Fruit fly (Drosophila melanogaster): ENCODE results near the gene CG5116.

The CG5116 gene

DNA sequence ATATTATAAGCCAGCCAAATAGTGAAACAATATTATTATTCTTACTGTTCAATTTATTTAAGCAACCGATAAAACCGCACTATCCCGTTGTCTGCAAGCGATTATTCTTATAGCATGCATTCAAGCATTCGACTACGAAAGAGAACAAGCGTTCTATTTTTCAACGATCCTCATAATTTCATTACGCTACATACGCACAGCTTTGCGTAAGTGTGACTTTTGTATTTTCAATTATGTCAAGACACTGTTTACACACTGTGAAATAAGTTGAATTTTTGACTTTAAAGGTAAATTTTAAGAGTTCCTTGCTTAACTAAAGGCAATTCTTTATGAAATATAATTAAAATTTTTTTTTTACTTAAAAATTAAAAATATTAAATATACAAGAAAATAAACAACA is 12.2 kb downstream of the CG5116 start, which contains the start of gene CG33494:
CG33494 (minus strand) TSS at position 90 of the 400 bp plus-strand sequence.
- TF ChIP-seq CG7045 (GFP tag; optimal IDR thresholded peaks at IDR 0.05) (no peak), Crg-1 (GFP tag; optimal IDR thresholded peaks at IDR 0.05) (no peak), CG1620 (GFP tag; optimal IDR thresholded peaks at IDR 0.05) (no peak)

DNA sequence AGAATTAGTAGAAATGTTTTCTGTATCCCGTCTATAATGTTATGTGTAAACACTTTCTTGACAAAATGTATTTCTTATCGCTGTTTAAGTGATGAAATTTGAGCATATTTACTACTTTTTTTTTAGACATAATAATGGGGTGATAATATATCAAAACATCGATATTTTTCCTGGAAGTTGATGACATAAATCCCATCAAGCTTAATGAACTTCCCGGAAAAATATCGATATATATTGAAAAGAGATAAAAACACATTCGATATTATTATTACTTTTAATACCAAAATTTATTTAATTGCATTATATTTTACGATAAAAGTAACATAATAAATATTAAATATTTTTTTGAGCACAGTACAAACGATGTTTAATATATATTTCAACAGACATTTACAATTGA is 12.9 kb downstream of the CG5116 start:
- TF ChIP-seq cnc (optimal IDR thresholded peaks at IDR 0.05) (no peak), CG33017 (tag; optimal IDR thresholded peaks at IDR 0.05) (no peak), kay (GFP tag; ENCODE audit: borderline replicate concordance) (no peak), Mnt (GFP tag; optimal IDR thresholded peaks at IDR 0.05) (no peak), Crg-1 (GFP tag; optimal IDR thresholded peaks at IDR 0.05) (no peak), CG5204 (GFP tag; optimal IDR thresholded peaks at IDR 0.05) (no peak)

DNA sequence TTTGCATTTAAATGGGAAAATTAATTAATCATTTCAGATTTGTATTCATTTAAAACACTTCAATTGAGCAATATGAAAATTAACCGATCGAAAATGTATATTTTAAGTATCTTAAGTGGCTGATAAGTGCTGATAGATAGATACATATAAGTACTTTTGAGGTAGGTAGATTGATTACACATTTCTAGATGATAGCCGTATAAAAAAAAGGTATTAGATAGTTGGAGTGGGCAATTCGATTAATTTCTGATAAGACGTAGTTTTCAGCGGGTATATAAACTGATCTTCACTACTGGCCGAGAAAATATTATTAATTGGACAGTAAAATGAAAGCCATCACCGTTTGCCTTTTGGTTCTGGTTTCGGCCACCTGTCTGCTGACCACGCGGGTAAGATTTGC is 22.0 kb downstream of the CG5116 start, which contains the start of gene CG5107:
CG5107 (plus strand) TSS at position 301 of the 400 bp plus-strand sequence.
- TF ChIP-seq Clk (GFP tag; optimal IDR thresholded peaks at IDR 0.05) (no peak), ovo (GFP tag; optimal IDR thresholded peaks at IDR 0.05) (no peak), CG12768 (GFP tag; optimal IDR thresholded peaks at IDR 0.05) (no peak), CG11617 (GFP tag; optimal IDR thresholded peaks at IDR 0.05) (no peak), bab1 (GFP tag; optimal IDR thresholded peaks at IDR 0.05) (no peak)

DNA sequence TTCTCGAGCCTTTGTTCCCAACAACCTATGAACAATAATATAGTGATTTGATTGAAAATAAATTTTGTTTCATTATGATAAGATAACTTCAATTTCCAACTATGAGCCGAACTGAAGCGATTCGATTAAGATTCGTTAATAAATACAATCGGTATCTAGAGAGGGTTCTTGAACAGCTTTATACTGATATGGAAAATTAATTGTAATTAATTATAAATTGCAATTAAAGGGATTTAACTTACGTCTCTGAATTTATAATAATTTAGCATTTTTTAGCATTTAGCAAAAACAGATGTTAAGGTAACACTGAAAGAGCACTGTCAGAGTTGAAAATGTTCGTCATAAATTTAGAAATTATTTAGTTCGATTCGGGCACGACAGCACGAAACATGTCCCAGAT is 23.1 kb downstream of the CG5116 start, which contains the start of gene CG5111:
CG5111 (plus strand) TSS at position 301 of the 400 bp plus-strand sequence.
- TF ChIP-seq CG33017 (tag; optimal IDR thresholded peaks at IDR 0.05) (no peak), CG1620 (GFP tag; optimal IDR thresholded peaks at IDR 0.05) (no peak), Crg-1 (GFP tag; optimal IDR thresholded peaks at IDR 0.05) (no peak), CG12768 (GFP tag; optimal IDR thresholded peaks at IDR 0.05) (no peak), CG5204 (GFP tag; optimal IDR thresholded peaks at IDR 0.05) (no peak), CG11617 (GFP tag; optimal IDR thresholded peaks at IDR 0.05) (no peak), tj (GFP tag; optimal IDR thresholded peaks at IDR 0.05) (no peak), cic (GFP tag; optimal IDR thresholded peaks at IDR 0.05) (no peak), CG7101 (tag; optimal IDR thresholded peaks at IDR 0.05) (no peak), pad (GFP tag; optimal IDR thresholded peaks at IDR 0.05) (no peak), CG7045 (GFP tag; optimal IDR thresholded peaks at IDR 0.05) (no peak), kay (GFP tag; ENCODE audit: borderline replicate concordance) (no peak), Hr96 (GFP tag; optimal IDR thresholded peaks at IDR 0.05) (no peak), bab1 (GFP tag; optimal IDR thresholded peaks at IDR 0.05) (no peak), toe (GFP tag; optimal IDR thresholded peaks at IDR 0.05) (no peak)

DNA sequence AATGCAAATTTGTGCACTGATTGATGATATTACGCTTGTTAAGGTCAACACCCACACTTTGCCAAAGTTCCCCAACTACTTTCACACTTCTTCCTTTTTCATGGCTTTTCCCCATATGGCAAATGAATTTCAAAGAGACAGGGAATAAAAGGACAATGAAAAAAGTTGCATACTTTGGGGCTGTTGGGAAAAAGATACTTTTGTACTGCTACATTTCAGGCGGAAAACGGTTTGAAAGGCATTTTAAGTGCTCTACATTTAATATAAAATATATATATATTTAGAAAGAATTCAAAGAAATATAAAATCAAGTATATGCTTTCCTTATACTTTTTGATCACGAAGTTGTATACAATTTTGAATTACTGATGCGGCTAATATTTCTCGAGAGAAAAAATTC is 29.9 kb downstream of the CG5116 start:
- TF ChIP-seq CG33017 (tag; optimal IDR thresholded peaks at IDR 0.05) (no peak), CG12768 (GFP tag; optimal IDR thresholded peaks at IDR 0.05) (no peak), CG7101 (tag; optimal IDR thresholded peaks at IDR 0.05) (no peak), cnc (optimal IDR thresholded peaks at IDR 0.05) (no peak), CG14711 (tag; optimal IDR thresholded peaks at IDR 0.05) (no peak), kay (GFP tag; ENCODE audit: borderline replicate concordance) (no peak), CG1620 (GFP tag; optimal IDR thresholded peaks at IDR 0.05) (no peak), Hr96 (GFP tag; optimal IDR thresholded peaks at IDR 0.05) (no peak), bab1 (GFP tag; optimal IDR thresholded peaks at IDR 0.05) (no peak), Mnt (GFP tag; optimal IDR thresholded peaks at IDR 0.05) (no peak), tj (GFP tag; optimal IDR thresholded peaks at IDR 0.05) (no peak)

DNA sequence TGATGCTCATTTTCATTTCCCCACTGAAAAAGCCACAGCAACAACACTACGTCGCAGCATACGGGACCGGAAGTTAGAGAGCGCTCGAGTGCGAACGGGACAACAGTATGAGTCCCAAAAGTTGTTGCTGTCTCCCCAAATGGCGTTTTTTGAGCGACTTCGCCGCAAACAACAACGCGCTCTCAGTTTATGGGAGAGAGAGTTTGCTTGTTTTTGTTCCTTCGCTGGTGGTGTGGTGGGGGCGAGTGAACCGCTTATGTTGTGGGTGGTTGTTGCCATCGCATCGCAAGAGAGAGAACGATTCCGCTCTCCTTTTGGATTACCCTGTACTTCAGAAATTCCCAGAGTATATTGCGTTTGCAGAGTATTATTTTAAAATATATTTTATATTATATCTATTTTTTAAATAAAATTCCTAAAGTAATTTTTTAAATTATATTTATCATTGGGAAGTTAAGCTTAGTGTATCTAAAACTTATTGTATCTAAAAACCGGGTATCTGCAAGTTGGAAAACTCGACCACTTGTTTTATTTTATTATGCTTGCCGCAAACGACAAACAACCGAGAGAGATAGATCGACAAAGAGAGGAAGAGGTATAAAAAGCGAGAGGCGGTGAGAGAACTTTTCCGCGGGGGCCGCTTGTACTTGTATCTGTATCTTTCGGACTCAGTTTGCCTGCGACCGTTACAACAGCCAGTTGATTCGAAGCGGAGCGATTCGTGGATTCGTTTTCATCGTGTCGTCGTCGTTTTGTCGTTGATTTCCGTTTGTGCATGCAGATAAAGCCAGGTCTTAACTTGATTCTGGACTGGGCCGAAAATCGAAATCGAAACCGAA is 32.8 kb downstream of the CG5116 start, which contains the start of gene msi:
msi (plus strand) TSS at position 669 of the 839 bp plus-strand sequence.
- TF ChIP-seq CG14711 (tag; optimal IDR thresholded peaks at IDR 0.05) (peak; percentile 92), CG12768 (GFP tag; optimal IDR thresholded peaks at IDR 0.05) (peak; percentile 89), Hr96 (GFP tag; optimal IDR thresholded peaks at IDR 0.05) (no peak), CG33017 (tag; optimal IDR thresholded peaks at IDR 0.05) (peak; percentile 97), tj (GFP tag; optimal IDR thresholded peaks at IDR 0.05) (peak; percentile 69), Mnt (GFP tag; optimal IDR thresholded peaks at IDR 0.05) (no peak), CG1620 (GFP tag; optimal IDR thresholded peaks at IDR 0.05) (no peak), toe (GFP tag; optimal IDR thresholded peaks at IDR 0.05) (peak; percentile 15), CG5204 (GFP tag; optimal IDR thresholded peaks at IDR 0.05) (peak; percentile 31), bab1 (GFP tag; optimal IDR thresholded peaks at IDR 0.05) (peak; percentile 89), cic (GFP tag; optimal IDR thresholded peaks at IDR 0.05) (peak; percentile 60), CG11617 (GFP tag; optimal IDR thresholded peaks at IDR 0.05) (peak; percentile 88), Crg-1 (GFP tag; optimal IDR thresholded peaks at IDR 0.05) (peak; percentile 19), cnc (optimal IDR thresholded peaks at IDR 0.05) (no peak), CG7101 (tag; optimal IDR thresholded peaks at IDR 0.05) (peak; percentile 95), pad (GFP tag; optimal IDR thresholded peaks at IDR 0.05) (peak; percentile 89), Clk (GFP tag; optimal IDR thresholded peaks at IDR 0.05) (peak; percentile 23), kay (GFP tag; ENCODE audit: borderline replicate concordance) (peak; percentile 23), ovo (GFP tag; optimal IDR thresholded peaks at IDR 0.05) (peak; percentile 35), CG7045 (GFP tag; optimal IDR thresholded peaks at IDR 0.05) (peak; percentile 92)

Measured in whole organism, adult.